Worm (Caenorhabditis elegans) whole organism, L3 larva: ENCODE measurements around the gene tbx-7.

Source experiments
- R02D3.7 ChIP-seq: fragments of 150-350 bp; optimal IDR thresholded peaks from 2 replicates; lab custom pipeline; 2014; ENCODE audit warnings: missing biosample characterization, missing genetic modification characterization
- ZK546.5 ChIP-seq: sonication (generic microtip); optimal IDR thresholded peaks from 2 replicates; lab custom pipeline; 2017; ENCODE audit warnings: missing biosample characterization, missing genetic modification characterization
- ama-1 ChIP-seq: fragments of 150-350 bp; optimal IDR thresholded peaks from 2 replicates; lab custom pipeline; 2018
- ceh-16 ChIP-seq: sonication (generic microtip); optimal IDR thresholded peaks from 2 replicates; lab custom pipeline; 2017; ENCODE audit warnings: missing biosample characterization, missing genetic modification characterization
- ceh-82 ChIP-seq: fragments of 150-350 bp; optimal IDR thresholded peaks from 2 replicates; lab custom pipeline; 2014; ENCODE audit warnings: missing biosample characterization, missing genetic modification characterization
- egl-5 ChIP-seq: fragments of 150-350 bp; optimal IDR thresholded peaks from 2 replicates; lab custom pipeline; 2017; ENCODE audit warnings: missing biosample characterization, missing genetic modification reagents, missing genetic modification characterization, inconsistent platforms
- elt-2 ChIP-seq: sonication (generic microtip); optimal IDR thresholded peaks from 2 replicates; lab custom pipeline; 2016; ENCODE audit warnings: missing genetic modification reagents, mild to moderate bottlenecking, missing genetic modification characterization, missing compliant biosample characterization
- elt-3 ChIP-seq, 3 experiments: fragments of 150-350 bp in 1 of 3; sonication (generic microtip) in 2 of 3; optimal IDR thresholded peaks; 2 replicates in 2 of 3; 4 replicates in 1 of 3; lab custom pipeline; 2014 to 2017; ENCODE audit warnings: missing biosample characterization in 3 of 3, missing genetic modification characterization in 3 of 3
- fkh-10 ChIP-seq: sonication (generic microtip); optimal IDR thresholded peaks from 2 replicates; lab custom pipeline; 2017; ENCODE audit warnings: missing biosample characterization, missing genetic modification reagents, missing genetic modification characterization
- fkh-2 ChIP-seq: fragments of 150-350 bp; optimal IDR thresholded peaks from 2 replicates; lab custom pipeline; 2014; ENCODE audit warnings: missing biosample characterization, missing genetic modification reagents, missing genetic modification characterization
- jun-1 ChIP-seq: fragments of 150-350 bp; optimal IDR thresholded peaks from 2 replicates; lab custom pipeline; 2014; ENCODE audit warnings: missing biosample characterization, missing genetic modification reagents, missing genetic modification characterization
- lin-15B ChIP-seq: fragments of 150-350 bp; optimal IDR thresholded peaks from 2 replicates; lab custom pipeline; 2014; ENCODE audit warnings: missing biosample characterization, missing genetic modification characterization
- lin-39 ChIP-seq: fragments of 150-350 bp; optimal IDR thresholded peaks from 2 replicates; lab custom pipeline; 2018; ENCODE audit warnings: missing biosample characterization, missing genetic modification reagents, missing genetic modification characterization
- lsy-12 ChIP-seq: sonication (generic microtip); optimal IDR thresholded peaks from 2 replicates; lab custom pipeline; 2016; ENCODE audit warnings: mild to moderate bottlenecking, missing genetic modification characterization, missing compliant biosample characterization
- nfya-1 ChIP-seq: sonication (generic microtip); optimal IDR thresholded peaks from 2 replicates; lab custom pipeline; 2017; ENCODE audit warnings: missing genetic modification characterization, mild to moderate bottlenecking, missing compliant biosample characterization, antibody characterized with exemption, moderate library complexity; ENCODE audit not compliant: insufficient read depth
- nhr-11 ChIP-seq: fragments of 150-350 bp; optimal IDR thresholded peaks from 2 replicates; lab custom pipeline; 2014; ENCODE audit warnings: missing biosample characterization, missing genetic modification characterization
- nhr-12 ChIP-seq: fragments of 150-350 bp; optimal IDR thresholded peaks from 2 replicates; lab custom pipeline; 2014; ENCODE audit warnings: missing biosample characterization, missing genetic modification characterization
- nhr-23 ChIP-seq: fragments of 150-350 bp; optimal IDR thresholded peaks from 2 replicates; lab custom pipeline; 2014; ENCODE audit warnings: missing biosample characterization, missing genetic modification reagents, missing genetic modification characterization
- nhr-237 ChIP-seq: fragments of 150-350 bp; optimal IDR thresholded peaks from 2 replicates; lab custom pipeline; 2014; ENCODE audit warnings: missing biosample characterization, missing genetic modification characterization
- nhr-25 ChIP-seq: sonication (generic microtip); optimal IDR thresholded peaks from 2 replicates; lab custom pipeline; 2017; ENCODE audit warnings: missing biosample characterization, missing genetic modification characterization
- nhr-67 ChIP-seq: fragments of 150-350 bp; optimal IDR thresholded peaks from 2 replicates; lab custom pipeline; 2014; ENCODE audit warnings: missing biosample characterization, missing genetic modification characterization
- pha-4 ChIP-seq: fragments of 150-350 bp; optimal IDR thresholded peaks from 2 replicates; lab custom pipeline; 2014; ENCODE audit warnings: missing biosample characterization, missing genetic modification reagents, missing genetic modification characterization
- pqm-1 ChIP-seq: fragments of 150-350 bp; optimal IDR thresholded peaks from 2 replicates; lab custom pipeline; 2017; ENCODE audit warnings: missing biosample characterization, missing genetic modification characterization, inconsistent platforms
- skn-1 ChIP-seq: fragments of 150-350 bp; optimal IDR thresholded peaks from 2 replicates; lab custom pipeline; 2014; ENCODE audit warnings: missing biosample characterization, missing genetic modification characterization
- snpc-4 ChIP-seq: fragments of 150-350 bp; optimal IDR thresholded peaks from 2 replicates; lab custom pipeline; 2014; ENCODE audit warnings: missing biosample characterization, missing genetic modification characterization
- unc-62 ChIP-seq: fragments of 150-350 bp; sonication (generic microtip); optimal IDR thresholded peaks from 4 replicates; lab custom pipeline; 2014; ENCODE audit warnings: missing biosample characterization, missing genetic modification reagents, missing genetic modification characterization
- zag-1 ChIP-seq: fragments of 150-350 bp; optimal IDR thresholded peaks from 2 replicates; lab custom pipeline; 2014; ENCODE audit warnings: missing biosample characterization, missing genetic modification characterization
- ztf-11 ChIP-seq: fragments of 150-350 bp; optimal IDR thresholded peaks from 2 replicates; lab custom pipeline; 2014; ENCODE audit warnings: missing biosample characterization, missing genetic modification characterization

Gene tbx-7

ce11 chrIII:5988991-5989726 lies 39.2 kb downstream of the tbx-7 start (continued):
- TF ChIP-seq ama-1, result no peak
- TF ChIP-seq zag-1 (tag; lab: Kevin White, UChicago), result no peak
- TF ChIP-seq snpc-4 (tag; lab: Kevin White, UChicago), result no peak
- TF ChIP-seq ceh-16 (tag; lab: Kevin White, UChicago), result no peak
- TF ChIP-seq nhr-67, result no peak

ce11 chrIII:5988461-5988860 lies 39.9 kb downstream of the tbx-7 start:
- no peak for TF ChIP-seq unc-62 (GFP tag; lab: Kevin White, UChicago)

ce11 chrIII:5988010-5988409 lies 40.3 kb downstream of the tbx-7 start:
- TF ChIP-seq lin-15B (tag; lab: Kevin White, UChicago) (no peak), egl-5 (tag; lab: Kevin White, UChicago) (peak; percentile 63), ztf-11 (tag; lab: Kevin White, UChicago) (no peak), nfya-1 (tag; lab: Kevin White, UChicago) (peak; percentile 63), lin-39 (peak; percentile 74)

ce11 chrIII:5985340-5985739 lies 43.0 kb downstream of the tbx-7 start, which contains the start of gene T04C9.3:
Gene T04C9.3, plus strand, starts transcription at chrIII:5985640.
- TF ChIP-seq elt-3 (tag; optimal IDR thresholded peaks at IDR 0.05; lab: Kevin White, UChicago) (no peak), fkh-2 (tag; lab: Kevin White, UChicago) (no peak), nhr-11 (tag; lab: Kevin White, UChicago) (no peak), fkh-10 (GFP tag; lab: Kevin White, UChicago) (no peak), nhr-12 (tag; lab: Kevin White, UChicago) (no peak), nhr-25 (tag; lab: Kevin White, UChicago) (no peak), unc-62 (GFP tag; lab: Kevin White, UChicago) (no peak), nhr-67 (no peak), zag-1 (tag; lab: Kevin White, UChicago) (no peak), nhr-237 (tag; lab: Kevin White, UChicago) (no peak), ZK546.5 (no peak), ceh-16 (tag; lab: Kevin White, UChicago) (no peak), nfya-1 (tag; lab: Kevin White, UChicago) (no peak), skn-1 (no peak), lsy-12 (tag; lab: Kevin White, UChicago) (no peak)

ce11 chrIII:5982753-5983390 lies 45.5 kb downstream of the tbx-7 start:
- TF ChIP-seq nhr-25 (tag; lab: Kevin White, UChicago), result peak; percentile 55
- no peak for TF ChIP-seq nfya-1 (tag; lab: Kevin White, UChicago)
- TF ChIP-seq nhr-23 (tag; lab: Kevin White, UChicago), result peak; percentile 20
- peak; percentile 46 for TF ChIP-seq pha-4 (tag; lab: Kevin White, UChicago)
- TF ChIP-seq, all 47 proteins: peak for 3

- no peak for TF ChIP-seq pqm-1 (tag; lab: Kevin White, UChicago)
- TF ChIP-seq elt-2 (tag; lab: Kevin White, UChicago), result no peak
These were observed 46.3 kb downstream of the tbx-7 start, which contains the start of gene frm-2 for ce11 chrIII:5982026-5982425. Gene frm-2, minus strand, starts transcription at chrIII:5982126.

- no peak for TF ChIP-seq snpc-4 (tag; lab: Kevin White, UChicago)
- TF ChIP-seq jun-1 (tag; lab: Kevin White, UChicago), result peak; percentile 50
- TF ChIP-seq unc-62 (GFP tag; lab: Kevin White, UChicago), result no peak
- TF ChIP-seq ceh-82 (tag; lab: Kevin White, UChicago), result no peak
- TF ChIP-seq skn-1, result peak; percentile 83
- TF ChIP-seq elt-2 (tag; lab: Kevin White, UChicago), result peak; percentile 88
- TF ChIP-seq R02D3.7 (tag; lab: Kevin White, UChicago), result no peak
- TF ChIP-seq pha-4 (tag; lab: Kevin White, UChicago), result peak; percentile 1
- TF ChIP-seq ZK546.5, result no peak
- peak; percentile 85 for TF ChIP-seq pqm-1 (tag; lab: Kevin White, UChicago)
- TF ChIP-seq, all 47 proteins: peak for 5
These were observed 46.9 kb downstream of the tbx-7 start for ce11 chrIII:5981407-5981806.
